Worm (Caenorhabditis elegans) whole organism, late embryonic: ENCODE measurements around the gene tag-307.
A peak's percentile ranks its signal among the peaks of the same experiment; 100 is the strongest.

Experiments used
- C08G9.2 ChIP-seq: sonication (generic microtip); optimal IDR thresholded peaks from 2 replicates; lab custom pipeline; 2016; ENCODE audit warnings: mild to moderate bottlenecking, missing genetic modification characterization, moderate library complexity, missing compliant biosample characterization
- K02D7.2 ChIP-seq: sonication (generic microtip); optimal IDR thresholded peaks from 2 replicates; lab custom pipeline; 2017; ENCODE audit warnings: mild to moderate bottlenecking, missing genetic modification characterization, missing compliant biosample characterization
- Y22D7AL.16 ChIP-seq: sonication (generic microtip); optimal IDR thresholded peaks from 2 replicates; lab custom pipeline; 2016; ENCODE audit warnings: missing genetic modification characterization, missing compliant biosample characterization
- ahr-1 ChIP-seq: sonication (generic microtip); optimal IDR thresholded peaks from 2 replicates; lab custom pipeline; 2016; ENCODE audit warnings: missing genetic modification characterization, missing compliant biosample characterization
- ama-1 ChIP-seq: fragments of 150-350 bp; optimal IDR thresholded peaks from 2 replicates; lab custom pipeline; 2014
- ceh-14 ChIP-seq: sonication (generic microtip); optimal IDR thresholded peaks from 2 replicates; lab custom pipeline; 2016; ENCODE audit warnings: missing genotype, missing genetic modification characterization, missing compliant biosample characterization
- ceh-24 ChIP-seq: sonication (generic microtip); optimal IDR thresholded peaks from 2 replicates; lab custom pipeline; 2016; ENCODE audit warnings: mild to moderate bottlenecking, missing genetic modification characterization, missing compliant biosample characterization
- ceh-30 ChIP-seq: fragments of 150-350 bp; optimal IDR thresholded peaks from 2 replicates; lab custom pipeline; 2014; ENCODE audit warnings: missing biosample characterization, missing genetic modification characterization
- ceh-34 ChIP-seq: sonication (generic microtip); optimal IDR thresholded peaks from 2 replicates; lab custom pipeline; 2016; ENCODE audit warnings: mild to moderate bottlenecking, missing genetic modification characterization, missing compliant biosample characterization
- ceh-45 ChIP-seq: fragments of 200-800 bp; sonication (Bioruptor generic); IDR thresholded peaks from 2 replicates; pipeline ENCODE4 v1.3.6; 2022; ENCODE audit warnings: missing genetic modification reagents, missing genetic modification characterization, missing compliant biosample characterization
- ceh-9 ChIP-seq: sonication (generic microtip); optimal IDR thresholded peaks from 2 replicates; lab custom pipeline; 2016; ENCODE audit warnings: mild to moderate bottlenecking, missing genetic modification characterization, inconsistent platforms, missing compliant biosample characterization
- dmd-4 ChIP-seq: sonication (generic microtip); optimal IDR thresholded peaks from 2 replicates; lab custom pipeline; 2016; ENCODE audit warnings: borderline replicate concordance, missing genetic modification characterization, missing compliant biosample characterization
- dve-1 ChIP-seq: sonication (generic microtip); optimal IDR thresholded peaks from 2 replicates; lab custom pipeline; 2017; ENCODE audit warnings: antibody characterized with exemption, mild to moderate bottlenecking, missing genetic modification characterization, missing compliant biosample characterization
- elt-2 ChIP-seq: sonication (generic microtip); optimal IDR thresholded peaks from 2 replicates; lab custom pipeline; 2016; ENCODE audit warnings: missing genetic modification reagents, missing genetic modification characterization, missing compliant biosample characterization
- eyg-1 ChIP-seq: sonication (generic microtip); optimal IDR thresholded peaks from 2 replicates; lab custom pipeline; 2016; ENCODE audit warnings: missing genotype, missing genetic modification characterization, missing compliant biosample characterization
- fax-1 ChIP-seq: sonication (generic microtip); optimal IDR thresholded peaks from 2 replicates; lab custom pipeline; 2016; ENCODE audit warnings: missing genotype, missing genetic modification characterization, missing compliant biosample characterization
- fkh-10 ChIP-seq: fragments of 150-350 bp; optimal IDR thresholded peaks from 2 replicates; lab custom pipeline; 2014; ENCODE audit warnings: missing biosample characterization, missing genetic modification reagents, missing genetic modification characterization
- gmeb-2 ChIP-seq: sonication (generic microtip); optimal IDR thresholded peaks from 2 replicates; lab custom pipeline; 2016; ENCODE audit warnings: missing genetic modification characterization, inconsistent platforms, missing compliant biosample characterization
- hlh-13 ChIP-seq: fragments of 200-800 bp; sonication (Bioruptor generic); optimal IDR thresholded peaks from 2 replicates; lab custom pipeline; 2018; ENCODE audit warnings: mild to moderate bottlenecking, missing genetic modification characterization, missing compliant biosample characterization
- hlh-6 ChIP-seq: sonication (generic microtip); optimal IDR thresholded peaks from 2 replicates; lab custom pipeline; 2016; ENCODE audit warnings: missing genotype, missing genetic modification characterization, missing compliant biosample characterization
- hlh-8 ChIP-seq: sonication (generic microtip); optimal IDR thresholded peaks from 2 replicates; lab custom pipeline; 2016; ENCODE audit warnings: missing genotype, missing genetic modification characterization, missing compliant biosample characterization
- lim-6 ChIP-seq: sonication (generic microtip); optimal IDR thresholded peaks from 2 replicates; lab custom pipeline; 2016; ENCODE audit warnings: missing genetic modification characterization, missing compliant biosample characterization
- nfya-1 ChIP-seq: sonication (generic microtip); optimal IDR thresholded peaks from 2 replicates; lab custom pipeline; 2017; ENCODE audit warnings: missing genetic modification characterization, mild to moderate bottlenecking, missing compliant biosample characterization, antibody characterized with exemption, moderate library complexity
- nhr-11 ChIP-seq: fragments of 150-350 bp; optimal IDR thresholded peaks from 2 replicates; lab custom pipeline; 2014; ENCODE audit warnings: missing biosample characterization, missing genetic modification characterization
- npax-4 ChIP-seq: sonication (generic microtip); optimal IDR thresholded peaks from 2 replicates; lab custom pipeline; 2016; ENCODE audit warnings: missing genetic modification characterization, missing compliant biosample characterization
- pag-3 ChIP-seq: sonication (generic microtip); optimal IDR thresholded peaks from 2 replicates; lab custom pipeline; 2016; ENCODE audit warnings: missing compliant biosample characterization, missing genetic modification characterization, borderline replicate concordance
- pat-9 ChIP-seq: fragments of 200-800 bp; sonication (Bioruptor generic); optimal IDR thresholded peaks from 2 replicates; lab custom pipeline; 2018; ENCODE audit warnings: mild to moderate bottlenecking, missing genetic modification characterization, moderate library complexity, missing compliant biosample characterization
- pax-1 ChIP-seq: fragments of 150-350 bp; optimal IDR thresholded peaks from 2 replicates; lab custom pipeline; 2014; ENCODE audit warnings: missing biosample characterization, missing genetic modification characterization
- pha-2 ChIP-seq: sonication (generic microtip); optimal IDR thresholded peaks from 2 replicates; lab custom pipeline; 2017; ENCODE audit warnings: mild to moderate bottlenecking, missing genetic modification characterization, missing compliant biosample characterization
- pha-4 ChIP-seq: fragments of 150-350 bp; optimal IDR thresholded peaks from 2 replicates; lab custom pipeline; 2018; ENCODE audit warnings: missing biosample characterization, missing genetic modification reagents, missing genetic modification characterization
- pqm-1 ChIP-seq: sonication (generic microtip); optimal IDR thresholded peaks from 2 replicates; lab custom pipeline; 2016; ENCODE audit warnings: missing genetic modification characterization, missing compliant biosample characterization
- sdc-2 ChIP-seq: sonication (generic microtip); optimal IDR thresholded peaks from 2 replicates; lab custom pipeline; 2016; ENCODE audit warnings: missing genotype, missing genetic modification characterization, missing compliant biosample characterization
- sox-2 ChIP-seq: fragments of 200-800 bp; sonication (Bioruptor generic); IDR thresholded peaks from 2 replicates; pipeline ENCODE4 v1.3.6; 2022; ENCODE audit warnings: missing genetic modification reagents, missing genetic modification characterization, missing compliant biosample characterization
- sox-4 ChIP-seq: sonication (generic microtip); optimal IDR thresholded peaks from 2 replicates; lab custom pipeline; 2017; ENCODE audit warnings: mild to moderate bottlenecking, missing genetic modification characterization, inconsistent platforms, missing compliant biosample characterization
- tbx-2 ChIP-seq: sonication (generic microtip); optimal IDR thresholded peaks from 2 replicates; lab custom pipeline; 2016; ENCODE audit warnings: missing genetic modification characterization, missing compliant biosample characterization
- unc-42 ChIP-seq: sonication (generic microtip); optimal IDR thresholded peaks from 2 replicates; lab custom pipeline; 2016; ENCODE audit warnings: missing genotype, missing genetic modification characterization, missing compliant biosample characterization
- unc-86 ChIP-seq: sonication (generic microtip); optimal IDR thresholded peaks from 2 replicates; lab custom pipeline; 2016; ENCODE audit warnings: missing genetic modification characterization, missing compliant biosample characterization
- zip-5 ChIP-seq: sonication (generic microtip); optimal IDR thresholded peaks from 2 replicates; lab custom pipeline; 2016; ENCODE audit warnings: missing genetic modification characterization, missing compliant biosample characterization

tag-307 gene

DNA sequence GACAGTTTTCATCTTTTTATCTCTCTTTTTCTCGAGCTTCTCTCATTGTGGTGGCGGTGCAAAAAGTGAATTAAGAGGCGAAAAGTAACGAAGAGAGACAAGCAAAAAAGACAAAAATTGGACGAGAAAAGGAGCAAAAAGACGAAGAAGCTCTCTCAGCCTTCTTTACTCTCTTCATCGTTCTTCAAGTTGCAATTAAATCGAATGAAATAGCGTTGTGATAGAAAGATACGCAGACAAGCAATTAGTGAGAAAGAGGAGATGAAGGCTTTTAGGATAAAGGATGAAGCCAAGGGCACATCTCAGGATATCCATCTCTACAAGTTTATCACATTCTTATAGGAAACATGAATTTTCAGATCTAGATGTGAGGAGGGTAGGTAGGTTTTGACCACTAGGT lies 8.9 kb downstream of the tag-307 start:
- no peak for TF ChIP-seq ceh-14 (tag; lab: Kevin White, UChicago)
- no peak for TF ChIP-seq sox-4 (tag; lab: Kevin White, UChicago)
- TF ChIP-seq zip-5 (tag; lab: Kevin White, UChicago) = no peak
- no peak for TF ChIP-seq pqm-1 (tag; lab: Kevin White, UChicago)
- no peak for TF ChIP-seq sox-2
- no peak for TF ChIP-seq hlh-6 (tag; lab: Kevin White, UChicago)
- TF ChIP-seq pat-9 (tag; lab: Kevin White, UChicago) = no peak
- TF ChIP-seq unc-86 (tag; lab: Kevin White, UChicago) = no peak
- TF ChIP-seq gmeb-2 (tag; lab: Kevin White, UChicago) = no peak
- TF ChIP-seq hlh-13 (GFP tag; lab: Kevin White, UChicago) = no peak
- no peak for TF ChIP-seq nhr-11
- no peak for TF ChIP-seq pha-4 (tag; lab: Kevin White, UChicago)
- peak; percentile 27 for TF ChIP-seq unc-42 (tag; lab: Kevin White, UChicago)
- no peak for TF ChIP-seq dmd-4 (tag; lab: Kevin White, UChicago)
- no peak for TF ChIP-seq dve-1 (tag; lab: Kevin White, UChicago)
- no peak for TF ChIP-seq ama-1 (lab: Kevin White, UChicago)
- no peak for TF ChIP-seq fkh-10 (GFP tag; lab: Kevin White, UChicago)
- peak; percentile 6 for TF ChIP-seq nfya-1 (tag; lab: Kevin White, UChicago)

- TF ChIP-seq pha-2 (tag; lab: Kevin White, UChicago) (no peak), npax-4 (tag; lab: Kevin White, UChicago) (no peak), ceh-24 (tag; lab: Kevin White, UChicago) (no peak), pax-1 (tag; lab: Kevin White, UChicago) (no peak), tbx-2 (tag; lab: Kevin White, UChicago) (no peak), unc-86 (tag; lab: Kevin White, UChicago) (no peak), dmd-4 (tag; lab: Kevin White, UChicago) (no peak), ceh-9 (no peak)
- TF ChIP-seq, all 69 proteins: peak for 0
Observed at ce11 chrIII:7843536-7843935, 13.5 kb downstream of the tag-307 start, which contains the start of gene ZK652.8. ZK652.8 (minus strand) TSS chrIII:7843636.

- TF ChIP-seq pha-4 (tag; lab: Kevin White, UChicago) = no peak
- no peak for TF ChIP-seq npax-4 (tag; lab: Kevin White, UChicago)
- TF ChIP-seq zip-5 (tag; lab: Kevin White, UChicago) = no peak
- no peak for TF ChIP-seq fax-1
- no peak for TF ChIP-seq elt-2 (tag; lab: Kevin White, UChicago)
- TF ChIP-seq K02D7.2 (tag; lab: Kevin White, UChicago) = no peak
- TF ChIP-seq sdc-2 (tag; lab: Kevin White, UChicago) = no peak
- no peak for TF ChIP-seq lim-6 (tag; lab: Kevin White, UChicago)
- TF ChIP-seq ceh-30 = no peak
- TF ChIP-seq eyg-1 (tag; lab: Kevin White, UChicago) = no peak
- TF ChIP-seq ceh-34 = no peak
- no peak for TF ChIP-seq nfya-1 (tag; lab: Kevin White, UChicago)
- TF ChIP-seq ceh-45 (GFP tag; lab: Robert Waterston, UW) = no peak
- no peak for TF ChIP-seq Y22D7AL.16 (tag; lab: Kevin White, UChicago)
- no peak for TF ChIP-seq ahr-1 (tag; lab: Kevin White, UChicago)
- TF ChIP-seq C08G9.2 (tag; lab: Kevin White, UChicago) = no peak
- TF ChIP-seq hlh-8 (tag; lab: Kevin White, UChicago) = no peak
- TF ChIP-seq pat-9 (tag; lab: Kevin White, UChicago) = no peak
- TF ChIP-seq pag-3 (tag; lab: Kevin White, UChicago) = no peak
- TF ChIP-seq ceh-24 (tag; lab: Kevin White, UChicago) = no peak
Observed at ce11 chrIII:7838907-7839642, 18.0 kb downstream of the tag-307 start, which contains the start of gene ceh-23. ceh-23 (plus strand) TSS chrIII:7839592.
